Fruit fly (Drosophila melanogaster): ENCODE data around the gene HIP.

The HIP gene

DNA sequence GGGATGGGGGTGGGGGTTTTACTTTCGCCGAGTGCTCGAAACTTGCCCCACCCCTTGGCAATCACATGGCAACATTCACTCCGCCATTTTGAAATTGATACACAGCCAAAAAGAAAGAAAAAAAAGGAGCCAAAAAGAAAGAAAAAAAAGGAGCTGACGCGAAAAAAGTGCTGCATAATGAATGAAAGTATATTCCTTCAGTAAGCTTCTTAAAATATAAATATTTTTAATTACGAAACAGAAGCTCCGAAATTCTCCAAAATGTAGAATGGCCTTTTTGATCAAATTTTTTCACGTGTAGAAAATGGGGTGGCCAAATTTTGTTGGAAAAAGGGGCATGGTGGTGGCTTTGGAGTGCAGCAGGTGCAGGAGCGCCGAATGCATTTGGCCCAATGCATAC lies 30.7 kb upstream of the HIP start (continued):
- TF ChIP-seq Sox102F (GFP tag; optimal IDR thresholded peaks at IDR 0.05) (peak; percentile 13), spab (GFP tag; optimal IDR thresholded peaks at IDR 0.05) (peak; percentile 17), CG8319 (GFP tag; optimal IDR thresholded peaks at IDR 0.05) (no peak), fkh (GFP tag; optimal IDR thresholded peaks at IDR 0.05) (no peak), CG11902 (GFP tag; optimal IDR thresholded peaks at IDR 0.05) (no peak), Lpt (GFP tag; optimal IDR thresholded peaks at IDR 0.05) (no peak), CG15336 (GFP tag; IDR thresholded peaks at IDR 0.05) (peak; percentile 64), CG3032 (tag; optimal IDR thresholded peaks at IDR 0.05) (no peak), Ets21C (GFP tag; optimal IDR thresholded peaks at IDR 0.05) (no peak), svp (GFP tag) (peak; percentile 67), dsx (GFP tag; optimal IDR thresholded peaks at IDR 0.05; ENCODE audit: poor library complexity, severe bottlenecking) (no peak)

DNA sequence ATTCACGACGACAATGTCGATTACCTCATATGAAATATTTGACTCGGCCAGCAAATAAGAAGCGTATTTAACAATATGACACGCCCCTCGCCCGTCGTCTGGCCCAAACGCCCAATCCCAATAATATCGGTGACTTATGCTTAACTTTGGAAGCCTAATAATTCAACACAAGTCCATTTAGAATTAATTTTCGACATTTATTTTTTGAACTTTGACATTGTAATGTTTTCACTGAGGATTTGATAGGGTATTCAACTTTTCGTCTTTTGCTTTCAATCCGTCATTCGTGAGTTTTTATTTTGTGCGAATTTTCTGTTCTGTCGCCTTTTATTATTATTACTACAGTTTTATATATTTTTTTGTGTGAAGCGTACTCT lies 26.5 kb upstream of the HIP start:
- TF ChIP-seq topi (GFP tag; optimal IDR thresholded peaks at IDR 0.05) (peak; percentile 34), Smox (GFP tag; optimal IDR thresholded peaks at IDR 0.05) (peak; percentile 38), CG4318 (GFP tag; optimal IDR thresholded peaks at IDR 0.05) (no peak), Hr39 (GFP tag; optimal IDR thresholded peaks at IDR 0.05) (peak; percentile 15), svp (GFP tag) (peak; percentile 87), lz (GFP tag; optimal IDR thresholded peaks at IDR 0.05) (peak; percentile 3), Sox102F (GFP tag; optimal IDR thresholded peaks at IDR 0.05) (peak; percentile 41), Hr38 (GFP tag; optimal IDR thresholded peaks at IDR 0.05) (no peak), Met (GFP tag; optimal IDR thresholded peaks at IDR 0.05) (peak; percentile 30), esn (GFP tag; optimal IDR thresholded peaks at IDR 0.05) (peak; percentile 23), vri (GFP tag; optimal IDR thresholded peaks at IDR 0.05) (peak; percentile 77), CG31627 (GFP tag; optimal IDR thresholded peaks at IDR 0.05) (peak; percentile 23), acj6 (GFP tag; optimal IDR thresholded peaks at IDR 0.05) (no peak), CG32006 (GFP tag; optimal IDR thresholded peaks at IDR 0.05) (no peak), Eip78C (GFP tag) (peak; percentile 70), CG6792 (GFP tag; optimal IDR thresholded peaks at IDR 0.05) (no peak), pdm3 (GFP tag; optimal IDR thresholded peaks at IDR 0.05) (no peak), CG10631 (GFP tag; optimal IDR thresholded peaks at IDR 0.05) (no peak)

DNA sequence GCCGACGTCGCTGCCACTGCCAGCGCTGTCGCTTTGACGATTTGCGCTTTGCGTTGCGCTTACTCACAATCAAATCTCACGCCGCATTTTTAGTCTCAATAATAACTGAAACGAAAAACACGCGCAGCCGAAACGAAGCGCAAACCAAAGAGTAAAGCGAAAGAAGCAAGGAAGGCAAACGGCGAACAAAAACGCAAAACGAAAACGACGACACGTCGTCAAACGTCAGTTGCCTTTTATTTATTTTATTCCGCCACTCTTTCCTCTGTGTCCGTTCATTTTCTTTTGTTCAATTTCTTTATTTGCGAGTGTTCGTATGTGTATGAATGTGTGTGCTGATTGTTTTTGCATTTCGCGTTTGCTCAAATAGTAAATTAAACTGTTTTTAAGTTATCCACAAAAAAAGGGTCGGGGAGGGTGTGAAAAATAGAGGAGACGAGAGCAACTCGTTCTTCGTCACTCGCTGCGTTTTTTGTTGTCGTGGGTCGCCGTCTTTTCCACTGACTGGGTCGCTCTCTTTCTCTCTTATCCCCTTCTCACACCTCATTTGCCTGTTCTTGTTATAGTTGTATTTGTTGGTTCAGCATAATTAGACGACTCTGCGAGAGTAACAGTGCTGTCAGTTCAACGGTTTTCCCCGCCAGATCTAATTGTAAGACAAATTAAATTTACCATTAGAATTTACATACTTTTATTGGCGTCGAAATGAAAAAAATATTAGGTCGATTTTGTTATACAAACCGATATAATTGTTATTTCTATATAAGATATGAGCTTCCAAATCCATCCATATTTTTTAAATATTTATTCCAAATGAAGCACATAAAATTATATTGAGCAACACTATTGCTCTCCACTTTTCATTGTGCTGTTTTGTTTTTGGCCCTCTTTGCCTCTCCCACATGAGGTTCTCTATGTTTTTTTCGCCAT lies 25.9 kb upstream of the HIP start:
- TF ChIP-seq topi (GFP tag; optimal IDR thresholded peaks at IDR 0.05) (peak; percentile 6), CG7368 (GFP tag; optimal IDR thresholded peaks at IDR 0.05) (no peak), CG6854 (GFP tag; optimal IDR thresholded peaks at IDR 0.05) (peak; percentile 30), acj6 (GFP tag; optimal IDR thresholded peaks at IDR 0.05) (no peak), Sox15 (GFP tag; optimal IDR thresholded peaks at IDR 0.05) (no peak), CG15336 (GFP tag; IDR thresholded peaks at IDR 0.05) (peak; percentile 72), ss (GFP tag; optimal IDR thresholded peaks at IDR 0.05) (peak; percentile 1 to 46), dac (GFP tag; optimal IDR thresholded peaks at IDR 0.05) (peak; percentile 4), fkh (GFP tag; optimal IDR thresholded peaks at IDR 0.05) (peak; percentile 54), CG4318 (GFP tag; optimal IDR thresholded peaks at IDR 0.05) (peak; percentile 33), Sox14 (GFP tag; optimal IDR thresholded peaks at IDR 0.05) (no peak), CG11902 (GFP tag; optimal IDR thresholded peaks at IDR 0.05) (no peak), CG6163 (GFP tag; IDR thresholded peaks at IDR 0.05) (peak; percentile 85), Met (GFP tag; optimal IDR thresholded peaks at IDR 0.05) (peak; percentile 27), cyc (GFP tag; optimal IDR thresholded peaks at IDR 0.05) (no peak), CG11762 (GFP tag; optimal IDR thresholded peaks at IDR 0.05; ENCODE audit: insufficient read depth) (no peak), lz (GFP tag; optimal IDR thresholded peaks at IDR 0.05) (peak; percentile 13), eg (GFP tag; IDR thresholded peaks at IDR 0.05) (peak; percentile 79), CG34406 (GFP tag; optimal IDR thresholded peaks at IDR 0.05) (no peak), Smox (GFP tag; optimal IDR thresholded peaks at IDR 0.05) (no peak), CG10669 (GFP tag; optimal IDR thresholded peaks at IDR 0.05) (peak; percentile 16), CG6276 (GFP tag; optimal IDR thresholded peaks at IDR 0.05) (peak; percentile 75), CG16779 (tag; optimal IDR thresholded peaks at IDR 0.05) (no peak), Eip75B (GFP tag; optimal IDR thresholded peaks at IDR 0.05) (peak; percentile 27), esn (GFP tag; optimal IDR thresholded peaks at IDR 0.05) (peak; percentile 7), CG32006 (GFP tag; optimal IDR thresholded peaks at IDR 0.05) (peak; percentile 63), CG8119 (GFP tag; IDR thresholded peaks at IDR 0.05) (peak; percentile 71), fd85E (GFP tag; optimal IDR thresholded peaks at IDR 0.05) (no peak), Eip78C (GFP tag) (peak; percentile 70), vri (GFP tag; optimal IDR thresholded peaks at IDR 0.05) (no peak), Hr4 (GFP tag; optimal IDR thresholded peaks at IDR 0.05) (peak; percentile 59)
